Fruit fly (Drosophila melanogaster): Measurements from ENCODE around the gene Nepl17.

The Nepl17 gene

DNA sequence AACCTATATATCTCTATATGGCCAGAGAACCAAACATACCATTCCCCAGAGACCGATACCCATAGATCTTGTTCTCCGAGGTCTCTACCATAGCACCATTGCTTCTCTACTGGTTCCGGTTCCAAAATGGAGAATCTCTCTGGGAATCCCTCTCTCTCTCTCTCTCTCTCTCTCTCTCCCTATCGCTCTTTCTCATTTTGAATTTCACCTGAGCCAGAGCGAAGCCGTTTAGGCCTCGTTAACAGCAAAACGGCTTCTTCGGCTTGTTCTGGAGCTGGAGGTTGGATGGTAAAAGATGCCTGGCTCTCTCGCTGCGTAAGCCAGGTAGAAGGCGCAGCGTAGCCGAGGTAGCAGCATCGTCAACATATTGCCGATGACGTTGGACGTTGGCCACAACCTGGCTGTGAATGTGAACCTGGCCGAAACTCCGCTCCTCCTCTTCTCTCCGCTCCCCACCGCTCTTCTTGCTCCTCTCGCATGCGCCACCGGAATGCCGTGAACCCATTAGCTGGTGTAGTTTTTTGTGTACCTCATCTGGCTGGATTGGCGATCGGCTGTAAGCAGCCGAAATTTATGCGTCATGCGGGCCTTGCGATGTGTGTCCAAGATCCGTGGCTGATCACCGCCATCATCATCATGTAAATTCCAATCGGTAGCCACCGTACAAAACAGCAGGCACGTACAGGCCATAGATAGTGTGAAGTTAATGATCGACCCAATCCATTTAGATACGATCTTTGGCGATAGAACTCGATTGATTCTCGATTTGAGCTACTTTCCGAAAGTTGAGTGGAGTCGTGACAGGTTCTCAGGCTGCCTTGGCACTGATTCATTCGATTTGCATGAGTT is 11.2 kb upstream of the Nepl17 start (continued):
- TF ChIP-seq Nf-YA (GFP tag; IDR thresholded peaks at IDR 0.05) (no peak), Usf (GFP tag; optimal IDR thresholded peaks at IDR 0.05) (no peak), sr (GFP tag; IDR thresholded peaks at IDR 0.05) (no peak), az2 (GFP tag; optimal IDR thresholded peaks at IDR 0.05) (no peak), tx (GFP tag; optimal IDR thresholded peaks at IDR 0.05) (no peak), Neu2 (GFP tag; optimal IDR thresholded peaks at IDR 0.05; ENCODE audit: borderline replicate concordance) (no peak), CG17568 (GFP tag; optimal IDR thresholded peaks at IDR 0.05) (no peak), amos (GFP tag; IDR thresholded peaks at IDR 0.05; ENCODE audit: partially characterized antibody) (no peak), CG43689 (GFP tag; IDR thresholded peaks at IDR 0.05) (no peak), MTF-1 (GFP tag; optimal IDR thresholded peaks at IDR 0.05; ENCODE audit: borderline replicate concordance) (no peak), CG4617 (GFP tag; optimal IDR thresholded peaks at IDR 0.05; ENCODE audit: borderline replicate concordance) (no peak), salm (tag; optimal IDR thresholded peaks at IDR 0.05) (no peak), nmo (GFP tag; optimal IDR thresholded peaks at IDR 0.05) (no peak), CG42726 (GFP tag; IDR thresholded peaks at IDR 0.05; ENCODE audit: partially characterized antibody) (no peak), org-1 (GFP tag; optimal IDR thresholded peaks at IDR 0.05) (no peak), Hr39 (optimal IDR thresholded peaks at IDR 0.05) (no peak), CG14710 (tag; optimal IDR thresholded peaks at IDR 0.05) (no peak), dpn (GFP tag; optimal IDR thresholded peaks at IDR 0.05) (no peak), croc (GFP tag; conservative IDR thresholded peaks at IDR 0.05) (no peak), Taf1 (GFP tag; IDR thresholded peaks at IDR 0.05) (no peak), pho (GFP tag; optimal IDR thresholded peaks at IDR 0.05) (no peak), hkb (optimal IDR thresholded peaks at IDR 0.05) (no peak), hkb (GFP tag; IDR thresholded peaks at IDR 0.05) (no peak), CG17361 (GFP tag; IDR thresholded peaks at IDR 0.05) (no peak), ap (GFP tag; IDR thresholded peaks at IDR 0.05) (no peak), stwl (tag; optimal IDR thresholded peaks at IDR 0.05) (no peak), CG12942 (GFP tag; optimal IDR thresholded peaks at IDR 0.05) (no peak), CG17612 (GFP tag; IDR thresholded peaks at IDR 0.05) (no peak), mld (GFP tag; IDR thresholded peaks at IDR 0.05; ENCODE audit: partially characterized antibody) (0 out of 3 replicates have a peak, but pooled peaks have one; percentile 17), CG4328 (GFP tag; optimal IDR thresholded peaks at IDR 0.05) (no peak), Aef1 (GFP tag; IDR thresholded peaks at IDR 0.05) (no peak), Pdp1 (GFP tag; optimal IDR thresholded peaks at IDR 0.05) (no peak), Fer3 (tag; optimal IDR thresholded peaks at IDR 0.05) (no peak), Dbx (GFP tag; IDR thresholded peaks at IDR 0.05) (no peak), sob (GFP tag; IDR thresholded peaks at IDR 0.05) (peak; percentile 61), pita (GFP tag; optimal IDR thresholded peaks at IDR 0.05) (no peak), H2.0 (GFP tag; IDR thresholded peaks at IDR 0.05) (no peak), Sin3A (optimal IDR thresholded peaks at IDR 0.05) (no peak), CG4707 (GFP tag; optimal IDR thresholded peaks at IDR 0.05) (no peak), CG2120 (GFP tag; optimal IDR thresholded peaks at IDR 0.05) (no peak), Bdp1 (GFP tag; optimal IDR thresholded peaks at IDR 0.05) (no peak), CG18011 (GFP tag; optimal IDR thresholded peaks at IDR 0.05) (no peak), psq (GFP tag; optimal IDR thresholded peaks at IDR 0.05) (peak; percentile 39), CG10543 (GFP tag; optimal IDR thresholded peaks at IDR 0.05) (no peak), CG17359 (tag; optimal IDR thresholded peaks at IDR 0.05) (no peak), CG6654 (GFP tag; optimal IDR thresholded peaks at IDR 0.05) (no peak), Doc3 (GFP tag; IDR thresholded peaks at IDR 0.05; ENCODE audit: partially characterized antibody) (peak; percentile 18; the same call in 1 of the 3 replicates), shn (GFP tag; optimal IDR thresholded peaks at IDR 0.05) (no peak), Hr78 (GFP tag; optimal IDR thresholded peaks at IDR 0.05) (peak in 1 of 2 experiments; percentile 55), dm (GFP tag; optimal IDR thresholded peaks at IDR 0.05) (no peak)
